Worm (Caenorhabditis elegans) whole organism, L3 larva: ENCODE results near the gene C04E6.7.

Experiments used
- ceh-9 ChIP-seq: sonication (generic microtip); optimal IDR thresholded peaks from 2 replicates; lab custom pipeline; 2018; ENCODE audit warnings: missing biosample characterization, missing genetic modification characterization
- ztf-11 ChIP-seq: fragments of 150-350 bp; optimal IDR thresholded peaks from 2 replicates; lab custom pipeline; 2014; ENCODE audit warnings: missing biosample characterization, missing genetic modification characterization

DNA sequence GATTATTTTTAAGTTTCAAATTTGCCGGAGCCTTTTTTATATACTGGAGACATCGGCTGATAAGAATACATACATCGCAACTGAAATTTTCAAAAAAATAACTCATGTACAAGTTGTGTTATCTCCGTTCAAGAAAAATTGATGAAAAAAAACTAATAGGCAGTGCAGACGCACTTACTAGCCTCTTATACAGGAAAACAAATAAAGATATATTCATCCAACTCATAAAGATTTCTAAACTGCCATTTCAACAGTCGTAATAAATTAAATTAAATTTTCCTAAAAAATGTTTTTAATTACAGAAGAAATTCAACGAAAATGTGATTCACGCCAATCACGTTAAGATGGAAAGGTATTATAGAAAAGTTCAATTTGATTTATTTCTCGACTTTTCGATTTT lies 8.7 kb downstream of the C04E6.7 start, which contains the start of gene C04E6.5:
- TF ChIP-seq ceh-9 (tag; lab: Kevin White, UChicago), result no peak
- no peak for TF ChIP-seq ztf-11
